Worm (Caenorhabditis elegans) whole organism, mixed stage, embryonic: ENCODE measurements around the gene rab-14.

Experiments
- M03D4.4 ChIP-seq: sonication (generic microtip); optimal IDR thresholded peaks from 2 replicates; lab custom pipeline; 2017; ENCODE audit warnings: mild to moderate bottlenecking, missing genetic modification characterization, missing compliant biosample characterization
- bed-3 ChIP-seq: fragments of 200-800 bp; sonication (Bioruptor generic); optimal IDR thresholded peaks from 3 replicates; lab custom pipeline; 2018; ENCODE audit warnings: mild to moderate bottlenecking, missing genetic modification characterization, moderate library complexity, missing compliant biosample characterization
- blmp-1 ChIP-seq: fragments of 150-350 bp; optimal IDR thresholded peaks from 2 replicates; lab custom pipeline; 2014; ENCODE audit warnings: missing biosample characterization, missing genetic modification characterization
- ceh-39 ChIP-seq: fragments of 150-350 bp; optimal IDR thresholded peaks from 2 replicates; lab custom pipeline; 2014; ENCODE audit warnings: missing biosample characterization, missing genetic modification characterization
- ceh-43 ChIP-seq: fragments of 200-800 bp; sonication (Bioruptor generic); optimal IDR thresholded peaks from 2 replicates; lab custom pipeline; 2018; ENCODE audit warnings: mild to moderate bottlenecking, missing genetic modification characterization, moderate library complexity, missing compliant biosample characterization
- ceh-83 ChIP-seq: fragments of 200-800 bp; sonication (Bioruptor generic); optimal IDR thresholded peaks from 2 replicates; lab custom pipeline; 2018; ENCODE audit warnings: mild to moderate bottlenecking, missing genetic modification characterization, missing compliant biosample characterization
- ces-1 ChIP-seq: fragments of 150-350 bp; optimal IDR thresholded peaks from 2 replicates; lab custom pipeline; 2014; ENCODE audit warnings: missing biosample characterization, missing genetic modification reagents, missing genetic modification characterization
- cnd-1 ChIP-seq: fragments of 200-800 bp; sonication (Bioruptor generic); optimal IDR thresholded peaks from 2 replicates; lab custom pipeline; 2018; ENCODE audit warnings: mild to moderate bottlenecking, missing genetic modification characterization, missing compliant biosample characterization
- drap-1 ChIP-seq: fragments of 200-800 bp; sonication (Bioruptor generic); optimal IDR thresholded peaks from 3 replicates; lab custom pipeline; 2018; ENCODE audit warnings: mild to moderate bottlenecking, missing genetic modification characterization, missing compliant biosample characterization
- elt-1 ChIP-seq: sonication (generic microtip); optimal IDR thresholded peaks from 2 replicates; lab custom pipeline; 2017; ENCODE audit warnings: missing genetic modification characterization, mild to moderate bottlenecking, missing compliant biosample characterization, antibody characterized with exemption, moderate library complexity, borderline replicate concordance; ENCODE audit not compliant: insufficient read depth
- flh-1 ChIP-seq: fragments of 200-800 bp; sonication (Bioruptor generic); optimal IDR thresholded peaks from 2 replicates; lab custom pipeline; 2018; ENCODE audit warnings: mild to moderate bottlenecking, missing genetic modification characterization, moderate library complexity, missing compliant biosample characterization
- ham-2 ChIP-seq: fragments of 200-800 bp; sonication (Bioruptor generic); optimal IDR thresholded peaks from 2 replicates; lab custom pipeline; 2018; ENCODE audit warnings: mild to moderate bottlenecking, missing genetic modification characterization, missing compliant biosample characterization
- lin-13 ChIP-seq: fragments of 150-350 bp; optimal IDR thresholded peaks from 2 replicates; lab custom pipeline; 2014; ENCODE audit warnings: missing biosample characterization, missing genetic modification characterization
- lin-32 ChIP-seq: fragments of 200-800 bp; sonication (Bioruptor generic); optimal IDR thresholded peaks from 2 replicates; lab custom pipeline; 2018; ENCODE audit warnings: mild to moderate bottlenecking, missing genetic modification characterization, missing compliant biosample characterization
- mab-5 ChIP-seq: fragments of 150-350 bp; optimal IDR thresholded peaks from 2 replicates; lab custom pipeline; 2014; ENCODE audit warnings: missing biosample characterization, missing genetic modification characterization
- mep-1 ChIP-seq: fragments of 150-350 bp; optimal IDR thresholded peaks from 2 replicates; lab custom pipeline; 2017; ENCODE audit warnings: missing biosample characterization, missing genetic modification reagents, missing genetic modification characterization, inconsistent platforms
- mls-2 ChIP-seq: sonication (generic microtip); optimal IDR thresholded peaks from 2 replicates; lab custom pipeline; 2016; ENCODE audit warnings: mild to moderate bottlenecking, missing genetic modification characterization, moderate library complexity, missing compliant biosample characterization
- nhr-12 ChIP-seq: fragments of 150-350 bp; optimal IDR thresholded peaks from 2 replicates; lab custom pipeline; 2014; ENCODE audit warnings: missing biosample characterization, missing genetic modification characterization
- nhr-237 ChIP-seq: fragments of 150-350 bp; optimal IDR thresholded peaks from 2 replicates; lab custom pipeline; 2014; ENCODE audit warnings: missing biosample characterization, missing genetic modification characterization
- nhr-28 ChIP-seq: fragments of 150-350 bp; optimal IDR thresholded peaks from 2 replicates; lab custom pipeline; 2014; ENCODE audit warnings: missing biosample characterization, missing genetic modification characterization
- nhr-76 ChIP-seq: sonication (generic microtip); optimal IDR thresholded peaks from 2 replicates; lab custom pipeline; 2017; ENCODE audit warnings: missing biosample characterization, missing genetic modification characterization
- pha-4 ChIP-seq: fragments of 150-350 bp; optimal IDR thresholded peaks from 2 replicates; lab custom pipeline; 2018; ENCODE audit warnings: missing biosample characterization, missing genetic modification reagents, missing genetic modification characterization
- sem-2 ChIP-seq: fragments of 200-800 bp; sonication (Bioruptor generic); optimal IDR thresholded peaks from 2 replicates; lab custom pipeline; 2018; ENCODE audit warnings: mild to moderate bottlenecking, missing genetic modification characterization, missing compliant biosample characterization
- sptf-1 ChIP-seq: sonication (generic microtip); optimal IDR thresholded peaks from 2 replicates; lab custom pipeline; 2017; ENCODE audit warnings: mild to moderate bottlenecking, missing genetic modification characterization, moderate library complexity, missing compliant biosample characterization
- tbx-8 ChIP-seq: fragments of 200-800 bp; sonication (Bioruptor generic); optimal IDR thresholded peaks from 2 replicates; lab custom pipeline; 2018; ENCODE audit warnings: mild to moderate bottlenecking, missing genetic modification characterization, moderate library complexity, missing compliant biosample characterization
- unc-120 ChIP-seq: sonication (generic microtip); optimal IDR thresholded peaks from 2 replicates; lab custom pipeline; 2017; ENCODE audit warnings: missing genetic modification characterization, missing compliant biosample characterization; ENCODE audit not compliant: poor library complexity, severe bottlenecking
- unc-39 ChIP-seq: fragments of 150-350 bp; optimal IDR thresholded peaks from 2 replicates; lab custom pipeline; 2014; ENCODE audit warnings: missing biosample characterization, missing genetic modification characterization
- unc-62 ChIP-seq: fragments of 150-350 bp; optimal IDR thresholded peaks from 2 replicates; lab custom pipeline; 2014; ENCODE audit warnings: missing biosample characterization, missing genetic modification reagents, missing genetic modification characterization
- zip-8 ChIP-seq: fragments of 150-350 bp; optimal IDR thresholded peaks from 2 replicates; lab custom pipeline; 2014; ENCODE audit warnings: missing biosample characterization, missing genetic modification characterization

rab-14 gene

ce11 chrX:15572021-15572420 lies 34.4 kb downstream of the rab-14 start:
- TF ChIP-seq nhr-12 (no peak), tbx-8 (GFP tag; lab: Kevin White, UChicago) (no peak), unc-120 (tag; lab: Kevin White, UChicago) (no peak), ceh-83 (GFP tag; lab: Kevin White, UChicago) (peak; percentile 10)

ce11 chrX:15569633-15570032 lies 36.8 kb downstream of the rab-14 start:
- no peak for TF ChIP-seq unc-62 (GFP tag; lab: Kevin White, UChicago)
- no peak for TF ChIP-seq nhr-28
- TF ChIP-seq nhr-12 = no peak
- TF ChIP-seq drap-1 (GFP tag; lab: Kevin White, UChicago) = no peak
- no peak for TF ChIP-seq tbx-8 (GFP tag; lab: Kevin White, UChicago)

- TF ChIP-seq lin-13 (tag; lab: Kevin White, UChicago) (peak; percentile 31), ces-1 (peak; percentile 18), cnd-1 (tag; lab: Kevin White, UChicago) (peak; percentile 33), sem-2 (GFP tag; lab: Kevin White, UChicago) (no peak), ham-2 (GFP tag; lab: Kevin White, UChicago) (peak; percentile 42), unc-120 (tag; lab: Kevin White, UChicago) (peak; percentile 42)
Observed at ce11 chrX:15567986-15568940, 38.2 kb downstream of the rab-14 start, which contains the start of gene dyn-1. dyn-1 (plus strand) TSS chrX:15568890.

- TF ChIP-seq ham-2 (GFP tag; lab: Kevin White, UChicago) (no peak), sptf-1 (peak; percentile 39), mls-2 (tag; lab: Kevin White, UChicago) (peak; percentile 48), nhr-12 (no peak), ces-1 (peak; percentile 20)
Observed at ce11 chrX:15566640-15567039, 39.8 kb downstream of the rab-14 start.

- no peak for TF ChIP-seq drap-1 (GFP tag; lab: Kevin White, UChicago)
- no peak for TF ChIP-seq flh-1
- no peak for TF ChIP-seq lin-13 (tag; lab: Kevin White, UChicago)
- TF ChIP-seq ham-2 (GFP tag; lab: Kevin White, UChicago) = no peak
- TF ChIP-seq bed-3 (GFP tag; lab: Kevin White, UChicago) = no peak
- no peak for TF ChIP-seq sem-2 (GFP tag; lab: Kevin White, UChicago)
- TF ChIP-seq unc-39 (tag; lab: Kevin White, UChicago) = no peak
Observed at ce11 chrX:15564338-15564737, 42.1 kb downstream of the rab-14 start.

- no peak for TF ChIP-seq ham-2 (GFP tag; lab: Kevin White, UChicago)
- TF ChIP-seq ceh-43 = no peak
- TF ChIP-seq pha-4 (tag; lab: Kevin White, UChicago) = no peak
- TF ChIP-seq blmp-1 (tag; lab: Kevin White, UChicago) = no peak
- TF ChIP-seq sem-2 (GFP tag; lab: Kevin White, UChicago) = no peak
- no peak for TF ChIP-seq bed-3 (GFP tag; lab: Kevin White, UChicago)
- no peak for TF ChIP-seq mab-5 (tag; lab: Kevin White, UChicago)
- TF ChIP-seq nhr-237 (tag; lab: Kevin White, UChicago) = no peak
- no peak for TF ChIP-seq lin-32 (GFP tag; lab: Kevin White, UChicago)
- no peak for TF ChIP-seq sptf-1
- TF ChIP-seq zip-8 (tag; lab: Kevin White, UChicago) = no peak
- TF ChIP-seq ceh-39 (tag; lab: Kevin White, UChicago) = no peak
- TF ChIP-seq nhr-76 (tag; lab: Kevin White, UChicago) = no peak
- no peak for TF ChIP-seq nhr-28
- no peak for TF ChIP-seq drap-1 (GFP tag; lab: Kevin White, UChicago)
- TF ChIP-seq M03D4.4 (tag; lab: Kevin White, UChicago) = no peak
- TF ChIP-seq elt-1 (tag; lab: Kevin White, UChicago) = no peak
- no peak for TF ChIP-seq unc-120 (tag; lab: Kevin White, UChicago)
- TF ChIP-seq lin-13 (tag; lab: Kevin White, UChicago) = no peak
- TF ChIP-seq mep-1 (tag; lab: Kevin White, UChicago) = no peak
Observed at ce11 chrX:15559473-15559872, 47.0 kb downstream of the rab-14 start.
